Worm (Caenorhabditis elegans): ENCODE measurements around the gene C39D10.2.

Gene C39D10.2

ce11 chrX:7900180-7900579 lies 11.2 kb downstream of the C39D10.2 start:
- no peak for TF ChIP-seq dao-5 (tag; optimal IDR thresholded peaks at IDR 0.05)
- TF ChIP-seq him-1 (tag; optimal IDR thresholded peaks at IDR 0.05) = no peak
- no peak for TF ChIP-seq W03F9.2 (tag; optimal IDR thresholded peaks at IDR 0.05)

ce11 chrX:7901840-7902239 lies 12.8 kb downstream of the C39D10.2 start:
- TF ChIP-seq him-1 (tag; optimal IDR thresholded peaks at IDR 0.05) (no peak), dao-5 (tag; optimal IDR thresholded peaks at IDR 0.05) (no peak), W03F9.2 (tag; optimal IDR thresholded peaks at IDR 0.05) (no peak)

- TF ChIP-seq dao-5 (tag; optimal IDR thresholded peaks at IDR 0.05) = no peak
- TF ChIP-seq him-1 (tag; optimal IDR thresholded peaks at IDR 0.05) = no peak
- no peak for TF ChIP-seq W03F9.2 (tag; optimal IDR thresholded peaks at IDR 0.05)
Observed at ce11 chrX:7902976-7903375, 14.0 kb downstream of the C39D10.2 start, which contains the start of gene C39D10.11. TSS of gene C39D10.11 (plus strand) at chrX:7903276.

- peak; percentile 4 for TF ChIP-seq W03F9.2 (tag; optimal IDR thresholded peaks at IDR 0.05)
- no peak for TF ChIP-seq him-1 (tag; optimal IDR thresholded peaks at IDR 0.05)
Observed at ce11 chrX:7906430-7907014, 17.5 kb downstream of the C39D10.2 start, which contains the start of gene C39D10.1. TSS of gene C39D10.1 (plus strand) at chrX:7906964.

ce11 chrX:7913830-7914229 lies 24.8 kb downstream of the C39D10.2 start, which contains the start of gene C39D10.7:
TSS of gene C39D10.7 (minus strand) at chrX:7913930.
- no peak for TF ChIP-seq him-1 (tag; optimal IDR thresholded peaks at IDR 0.05)
- TF ChIP-seq dao-5 (tag; optimal IDR thresholded peaks at IDR 0.05) = no peak
- TF ChIP-seq W03F9.2 (tag; optimal IDR thresholded peaks at IDR 0.05) = no peak

- TF ChIP-seq W03F9.2 (tag; optimal IDR thresholded peaks at IDR 0.05) (no peak), him-1 (tag; optimal IDR thresholded peaks at IDR 0.05) (no peak), dao-5 (tag; optimal IDR thresholded peaks at IDR 0.05) (no peak)
Observed at ce11 chrX:7915616-7916015, 26.6 kb downstream of the C39D10.2 start.

- TF ChIP-seq dao-5 (tag; optimal IDR thresholded peaks at IDR 0.05) (no peak), W03F9.2 (tag; optimal IDR thresholded peaks at IDR 0.05) (no peak), him-1 (tag; optimal IDR thresholded peaks at IDR 0.05) (no peak)
Observed at ce11 chrX:7916076-7916475, 27.1 kb downstream of the C39D10.2 start.

- TF ChIP-seq him-1 (tag; optimal IDR thresholded peaks at IDR 0.05) = no peak
- TF ChIP-seq W03F9.2 (tag; optimal IDR thresholded peaks at IDR 0.05) = no peak
- TF ChIP-seq dao-5 (tag; optimal IDR thresholded peaks at IDR 0.05) = no peak
Observed at ce11 chrX:7921130-7921529, 32.1 kb downstream of the C39D10.2 start.

ce11 chrX:7925134-7925533 lies 36.1 kb downstream of the C39D10.2 start, which contains the start of gene zig-4:
TSS of gene zig-4 (plus strand) at chrX:7925434.
- TF ChIP-seq dao-5 (tag; optimal IDR thresholded peaks at IDR 0.05) (no peak), W03F9.2 (tag; optimal IDR thresholded peaks at IDR 0.05) (no peak), him-1 (tag; optimal IDR thresholded peaks at IDR 0.05) (no peak)

- TF ChIP-seq W03F9.2 (tag; optimal IDR thresholded peaks at IDR 0.05) = no peak
- TF ChIP-seq dao-5 (tag; optimal IDR thresholded peaks at IDR 0.05) = no peak
- TF ChIP-seq him-1 (tag; optimal IDR thresholded peaks at IDR 0.05) = no peak
Observed at ce11 chrX:7930450-7930849, 41.4 kb downstream of the C39D10.2 start, which contains the start of gene zig-3. TSS of gene zig-3 (plus strand) at chrX:7930750.

ce11 chrX:7932453-7932852 lies 43.4 kb downstream of the C39D10.2 start:
- no peak for TF ChIP-seq him-1 (tag; optimal IDR thresholded peaks at IDR 0.05)
- no peak for TF ChIP-seq W03F9.2 (tag; optimal IDR thresholded peaks at IDR 0.05)
- TF ChIP-seq dao-5 (tag; optimal IDR thresholded peaks at IDR 0.05) = no peak
